Worm (Caenorhabditis elegans) whole organism, young adult: ENCODE results near the gene Y41C4A.21.

Experiments used
- F10E7.11 ChIP-seq: sonication (generic microtip); optimal IDR thresholded peaks from 2 replicates; lab custom pipeline; 2017; ENCODE audit warnings: mild to moderate bottlenecking, missing genetic modification characterization, moderate library complexity, missing compliant biosample characterization
- F22D6.2 ChIP-seq: sonication (generic microtip); optimal IDR thresholded peaks from 2 replicates; lab custom pipeline; 2016; ENCODE audit warnings: mild to moderate bottlenecking, missing genetic modification characterization, missing compliant biosample characterization
- F39B2.1 ChIP-seq: fragments of 200-800 bp; sonication (Bioruptor generic); IDR thresholded peaks from 2 replicates; pipeline ENCODE4 v1.3.6; 2022; ENCODE audit warnings: missing genetic modification reagents, missing genetic modification characterization, missing compliant biosample characterization
- K11D2.4 ChIP-seq: fragments of 200-800 bp; sonication (Bioruptor generic); IDR thresholded peaks from 2 replicates; pipeline ENCODE4 v1.3.6; 2022; ENCODE audit warnings: missing genetic modification reagents, missing genetic modification characterization, missing compliant biosample characterization
- akir-1 ChIP-seq: fragments of 200-800 bp; sonication (Bioruptor generic); optimal IDR thresholded peaks from 2 replicates; lab custom pipeline; 2018; ENCODE audit warnings: mild to moderate bottlenecking, missing genetic modification characterization, moderate library complexity, missing compliant biosample characterization
- ama-1 ChIP-seq, 3 experiments: fragments of 150-350 bp in 1 of 3; sonication (generic microtip) in 2 of 3; optimal IDR thresholded peaks; 2 replicates each; lab custom pipeline; 2014 to 2018; ENCODE audit warnings: missing biosample characterization in 2 of 3, missing genetic modification characterization in 2 of 3, missing genetic modification reagents in 2 of 3
- aptf-2 ChIP-seq: fragments of 200-800 bp; sonication (Bioruptor generic); conservative IDR thresholded peaks from 2 replicates; pipeline ENCODE4 v1.3.6; 2022; ENCODE audit warnings: missing genetic modification reagents, missing genetic modification characterization, missing compliant biosample characterization
- attf-6 ChIP-seq: fragments of 200-800 bp; sonication (Bioruptor generic); IDR thresholded peaks from 2 replicates; pipeline ENCODE4 v1.3.6; 2022; ENCODE audit warnings: missing genetic modification reagents, missing genetic modification characterization, missing compliant biosample characterization
- ceh-27 ChIP-seq: fragments of 200-800 bp; sonication (Bioruptor generic); optimal IDR thresholded peaks from 2 replicates; lab custom pipeline; 2018; ENCODE audit warnings: mild to moderate bottlenecking, missing genetic modification characterization, moderate library complexity, missing compliant biosample characterization
- chd-7 ChIP-seq: sonication (generic microtip); optimal IDR thresholded peaks from 2 replicates; lab custom pipeline; 2016; ENCODE audit warnings: mild to moderate bottlenecking, missing genetic modification characterization, moderate library complexity, missing compliant biosample characterization
- dox-1 ChIP-seq: fragments of 200-800 bp; sonication (Bioruptor generic); IDR thresholded peaks from 2 replicates; pipeline ENCODE4 v1.3.6; 2022; ENCODE audit warnings: missing genetic modification reagents, missing genetic modification characterization, missing compliant biosample characterization
- dpff-1 ChIP-seq: sonication (generic microtip); optimal IDR thresholded peaks from 2 replicates; lab custom pipeline; 2017; ENCODE audit warnings: mild to moderate bottlenecking, missing genetic modification characterization, missing compliant biosample characterization
- gei-17 ChIP-seq: fragments of 200-800 bp; sonication (Bioruptor generic); optimal IDR thresholded peaks from 2 replicates; lab custom pipeline; 2018; ENCODE audit warnings: mild to moderate bottlenecking, missing genetic modification characterization, missing compliant biosample characterization
- him-1 ChIP-seq: sonication (generic microtip); optimal IDR thresholded peaks from 2 replicates; lab custom pipeline; 2016; ENCODE audit warnings: missing genotype, missing genetic modification reagents, missing genetic modification characterization, missing compliant biosample characterization
- hlh-12 ChIP-seq: sonication (generic microtip); optimal IDR thresholded peaks from 2 replicates; lab custom pipeline; 2016; ENCODE audit warnings: missing genetic modification characterization, missing compliant biosample characterization
- hmg-20 ChIP-seq: fragments of 200-800 bp; sonication (Bioruptor generic); IDR thresholded peaks from 2 replicates; pipeline ENCODE4 v1.3.6; 2022; ENCODE audit warnings: missing genetic modification reagents, missing genetic modification characterization, missing compliant biosample characterization
- hrde-1 ChIP-seq: sonication (generic microtip); optimal IDR thresholded peaks from 2 replicates; lab custom pipeline; 2016; ENCODE audit warnings: missing genetic modification characterization, mild to moderate bottlenecking, missing compliant biosample characterization, moderate library complexity, missing genotype, missing genetic modification reagents, borderline replicate concordance
- hsf-1 ChIP-seq: fragments of 200-800 bp; sonication (Bioruptor generic); IDR thresholded peaks from 2 replicates; pipeline ENCODE4 v1.3.6; 2022; ENCODE audit warnings: missing genetic modification reagents, missing genetic modification characterization, missing compliant biosample characterization
- lag-1 ChIP-seq: fragments of 200-800 bp; sonication (Bioruptor generic); IDR thresholded peaks from 2 replicates; pipeline ENCODE4 v1.3.6; 2022; ENCODE audit warnings: missing genetic modification reagents, missing genetic modification characterization, missing compliant biosample characterization
- let-526 ChIP-seq: fragments of 200-800 bp; sonication (Bioruptor generic); IDR thresholded peaks from 2 replicates; pipeline ENCODE4 v1.3.6; 2022; ENCODE audit warnings: missing genetic modification reagents, missing genetic modification characterization, missing compliant biosample characterization
- let-607 ChIP-seq, 2 experiments: fragments of 200-800 bp in 1 of 2; sonication (Bioruptor generic) in 1 of 2; sonication (generic microtip) in 1 of 2; optimal IDR thresholded peaks; 2 replicates each; lab custom pipeline; 2016 to 2018; ENCODE audit warnings: mild to moderate bottlenecking in 2 of 2, missing compliant biosample characterization in 2 of 2, missing genetic modification characterization in 2 of 2, moderate library complexity in 2 of 2, missing genotype in 1 of 2
- lin-35 ChIP-seq, 3 experiments: fragments of 150-350 bp in 2 of 3; sonication (generic microtip) in 1 of 3; optimal IDR thresholded peaks; 2 replicates each; lab custom pipeline; 2014 to 2018; ENCODE audit warnings: missing biosample characterization in 3 of 3, missing genetic modification characterization in 3 of 3, missing genetic modification reagents in 3 of 3
- lsl-1 ChIP-seq: fragments of 200-800 bp; sonication (Bioruptor generic); optimal IDR thresholded peaks from 2 replicates; lab custom pipeline; 2018; ENCODE audit warnings: mild to moderate bottlenecking, missing genetic modification characterization, moderate library complexity, missing compliant biosample characterization
- mcd-1 ChIP-seq: fragments of 200-800 bp; sonication (Bioruptor generic); IDR thresholded peaks from 2 replicates; pipeline ENCODE4 v1.3.6; 2022; ENCODE audit warnings: missing genetic modification reagents, missing genetic modification characterization, missing compliant biosample characterization
- mel-28 ChIP-seq: sonication (generic microtip); optimal IDR thresholded peaks from 2 replicates; lab custom pipeline; 2016; ENCODE audit warnings: borderline replicate concordance, mild to moderate bottlenecking, missing genetic modification characterization, missing compliant biosample characterization
- nfyb-1 ChIP-seq: fragments of 200-800 bp; sonication (Bioruptor generic); IDR thresholded peaks from 2 replicates; pipeline ENCODE4 v1.3.6; 2022; ENCODE audit warnings: missing genetic modification reagents, missing genetic modification characterization, missing compliant biosample characterization
- nhr-179 ChIP-seq: sonication (generic microtip); optimal IDR thresholded peaks from 2 replicates; lab custom pipeline; 2016; ENCODE audit warnings: mild to moderate bottlenecking, missing genetic modification characterization, missing compliant biosample characterization
- nhr-27 ChIP-seq: fragments of 200-800 bp; sonication (Bioruptor generic); optimal IDR thresholded peaks from 2 replicates; lab custom pipeline; 2018; ENCODE audit warnings: mild to moderate bottlenecking, missing genetic modification characterization, moderate library complexity, missing compliant biosample characterization
- pbrm-1 ChIP-seq: fragments of 200-800 bp; sonication (Bioruptor generic); IDR thresholded peaks from 2 replicates; pipeline ENCODE4 v1.3.6; 2022; ENCODE audit warnings: missing genetic modification reagents, missing genetic modification characterization, missing compliant biosample characterization
- pha-4 ChIP-seq: fragments of 150-350 bp; sonication (generic microtip); optimal IDR thresholded peaks from 2 replicates; lab custom pipeline; 2014; ENCODE audit warnings: missing biosample characterization, missing genetic modification reagents, missing genetic modification characterization
- rpc-1 ChIP-seq, 2 experiments: fragments of 150-350 bp in 1 of 2; sonication (generic microtip) in 1 of 2; optimal IDR thresholded peaks; 2 replicates each; lab custom pipeline; 2014 to 2018; ENCODE audit warnings: missing biosample characterization in 1 of 2, missing genetic modification characterization in 1 of 2, missing genetic modification reagents in 1 of 2, missing genotype in 1 of 2
- somi-1 ChIP-seq: fragments of 200-800 bp; sonication (Bioruptor generic); optimal IDR thresholded peaks from 2 replicates; lab custom pipeline; 2018; ENCODE audit warnings: mild to moderate bottlenecking, missing genetic modification characterization, missing compliant biosample characterization
- sptf-2 ChIP-seq: fragments of 200-800 bp; sonication (Bioruptor generic); optimal IDR thresholded peaks from 2 replicates; lab custom pipeline; 2018; ENCODE audit warnings: mild to moderate bottlenecking, missing genetic modification characterization, missing compliant biosample characterization
- xnd-1 ChIP-seq: sonication (generic microtip); optimal IDR thresholded peaks from 2 replicates; lab custom pipeline; 2016; ENCODE audit warnings: missing genotype, missing genetic modification reagents, missing genetic modification characterization, missing compliant biosample characterization
- zim-3 ChIP-seq: sonication (generic microtip); optimal IDR thresholded peaks from 2 replicates; lab custom pipeline; 2017; ENCODE audit warnings: mild to moderate bottlenecking, missing genetic modification characterization, moderate library complexity, missing compliant biosample characterization
- ztf-3 ChIP-seq: fragments of 200-800 bp; sonication (Bioruptor generic); optimal IDR thresholded peaks from 2 replicates; lab custom pipeline; 2018; ENCODE audit warnings: mild to moderate bottlenecking, missing genetic modification characterization, missing compliant biosample characterization
- ztf-6 ChIP-seq: fragments of 200-800 bp; sonication (Bioruptor generic); IDR thresholded peaks from 2 replicates; pipeline ENCODE4 v1.3.6; 2022; ENCODE audit warnings: missing genetic modification reagents, missing genetic modification characterization, missing compliant biosample characterization

Gene Y41C4A.21

DNA sequence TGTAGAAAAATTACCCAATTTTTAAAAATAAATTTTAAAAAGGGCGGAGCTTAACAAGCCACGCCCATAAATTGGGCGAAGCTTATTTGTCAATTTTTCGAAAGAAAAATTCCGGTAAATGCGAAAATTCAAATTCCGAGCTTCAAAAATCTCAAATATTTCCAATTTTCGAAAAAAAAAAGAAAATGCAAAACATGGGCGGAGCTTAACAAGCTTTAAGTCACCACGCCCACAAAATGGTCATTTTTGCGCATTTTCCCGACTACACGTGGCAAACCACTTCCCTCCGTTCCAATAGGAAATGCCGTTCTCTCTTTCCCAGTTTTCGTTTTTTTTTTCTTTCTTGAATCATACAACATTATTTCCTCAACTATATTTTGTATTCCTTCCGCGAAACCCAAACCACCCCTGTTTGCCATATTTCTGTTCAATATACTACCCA lies 37.6 kb upstream of the Y41C4A.21 start (continued):
- TF ChIP-seq nhr-27 (tag; lab: Kevin White, UChicago) (no peak), let-526 (GFP tag; lab: Robert Waterston, UW) (peak; percentile 58; the same call in 1 of the 2 replicates), lag-1 (GFP tag; lab: Robert Waterston, UW) (no peak), hmg-20 (GFP tag; lab: Robert Waterston, UW) (0 out of 2 replicates have a peak, but pooled peaks have one; percentile 21), ceh-27 (no peak), lin-35 (GFP tag; optimal IDR thresholded peaks at IDR 0.05; lab: Kevin White, UChicago) (peak in 1 of 3 experiments; percentile 44), mcd-1 (GFP tag; lab: Robert Waterston, UW) (0 out of 2 replicates have a peak, but pooled peaks have one; percentile 25), nhr-179 (tag; lab: Kevin White, UChicago) (no peak), sptf-2 (GFP tag; lab: Kevin White, UChicago) (no peak), dox-1 (GFP tag; lab: Robert Waterston, UW) (no peak; the same call in 1 of the 2 replicates), nfyb-1 (GFP tag; lab: Robert Waterston, UW) (peak; percentile 76), hsf-1 (GFP tag; lab: Robert Waterston, UW) (0 out of 2 replicates have a peak, but pooled peaks have one; percentile 19), hlh-12 (tag; lab: Kevin White, UChicago) (no peak), zim-3 (peak; percentile 51), him-1 (no peak), F10E7.11 (tag; lab: Kevin White, UChicago) (no peak), mel-28 (tag; lab: Kevin White, UChicago) (peak; percentile 27), F39B2.1 (GFP tag; lab: Robert Waterston, UW) (no peak), K11D2.4 (GFP tag; lab: Robert Waterston, UW) (peak; percentile 45; the same call in 1 of the 2 replicates), let-607 (tag; optimal IDR thresholded peaks at IDR 0.05; lab: Kevin White, UChicago) (no peak)

ce11 chrIII:11694975-11695374 lies 37.2 kb upstream of the Y41C4A.21 start, which contains the start of gene Y41C4A.22:
Y41C4A.22 (plus strand) TSS chrIII:11695275.
- TF ChIP-seq chd-7: no peak
- TF ChIP-seq attf-6 (GFP tag; lab: Robert Waterston, UW): 0 out of 2 replicates have a peak, but pooled peaks have one; percentile 18
- TF ChIP-seq, all 124 proteins: peak for 1

- TF ChIP-seq dpff-1 (tag; lab: Kevin White, UChicago): no peak
- no peak for TF ChIP-seq pha-4 (tag; lab: Kevin White, UChicago)
- TF ChIP-seq gei-17: no peak
- no peak for TF ChIP-seq dox-1 (GFP tag; lab: Robert Waterston, UW)
- no peak for TF ChIP-seq pbrm-1 (GFP tag; lab: Robert Waterston, UW)
- TF ChIP-seq xnd-1 (tag; lab: Kevin White, UChicago): no peak
- TF ChIP-seq ztf-3 (GFP tag; lab: Kevin White, UChicago): no peak
- no peak for TF ChIP-seq rpc-1 (optimal IDR thresholded peaks at IDR 0.05; lab: Kevin White, UChicago)
- TF ChIP-seq rpc-1 (tag; optimal IDR thresholded peaks at IDR 0.05; lab: Kevin White, UChicago): no peak
- TF ChIP-seq lsl-1 (GFP tag; lab: Kevin White, UChicago): no peak
These were observed 35.9 kb upstream of the Y41C4A.21 start, which contains the start of gene Y41C4A.6 for ce11 chrIII:11696273-11696672. Y41C4A.6 (plus strand) TSS chrIII:11696573.

ce11 chrIII:11698569-11698968 lies 33.6 kb upstream of the Y41C4A.21 start, which contains the start of gene Y41C4A.7:
Y41C4A.7 (plus strand) TSS chrIII:11698869.
- TF ChIP-seq K11D2.4 (GFP tag; lab: Robert Waterston, UW) (no peak), hrde-1 (tag; lab: Kevin White, UChicago) (no peak), him-1 (no peak), F10E7.11 (tag; lab: Kevin White, UChicago) (no peak), mcd-1 (GFP tag; lab: Robert Waterston, UW) (no peak), hmg-20 (GFP tag; lab: Robert Waterston, UW) (no peak), F22D6.2 (no peak), aptf-2 (GFP tag; lab: Robert Waterston, UW) (no peak), let-526 (GFP tag; lab: Robert Waterston, UW) (no peak), ztf-6 (GFP tag; lab: Robert Waterston, UW) (no peak), somi-1 (GFP tag; lab: Kevin White, UChicago) (no peak), akir-1 (GFP tag; lab: Kevin White, UChicago) (no peak), ama-1 (optimal IDR thresholded peaks at IDR 0.05; lab: Kevin White, UChicago) (no peak), ama-1 (GFP tag; optimal IDR thresholded peaks at IDR 0.05; lab: Kevin White, UChicago) (no peak)
- TF ChIP-seq, all 124 proteins: peak for 0
